Fruit fly (Drosophila melanogaster) whole organism, prepupa: ENCODE data around the gene GstZ1.
A peak's percentile ranks its signal among the peaks of the same experiment; 100 is the strongest.

Experiments
- Blimp-1 ChIP-seq: fragments of 200-800 bp; sonication (Bioruptor generic); optimal IDR thresholded peaks from 3 replicates; lab custom pipeline; 2017; ENCODE audit warnings: missing biosample characterization, missing genetic modification characterization, mild to moderate bottlenecking, moderate library complexity, missing genetic modification reagents
- CG11762 ChIP-seq: fragments of 200-800 bp; sonication (Bioruptor generic); optimal IDR thresholded peaks from 3 replicates; lab custom pipeline; 2016; ENCODE audit warnings: missing biosample characterization, missing genetic modification characterization; ENCODE audit not compliant: insufficient read depth
- CG11902 ChIP-seq: fragments of 200-800 bp; sonication (Bioruptor generic); optimal IDR thresholded peaks from 3 replicates; lab custom pipeline; 2016; ENCODE audit warnings: missing biosample characterization, missing genetic modification characterization
- CG15336 ChIP-seq: fragments of 200-800 bp; sonication (Bioruptor generic); IDR thresholded peaks from 2 replicates; pipeline ENCODE4 v1.3.6; 2022; ENCODE audit warnings: missing biosample characterization, missing genetic modification characterization
- CG1621 ChIP-seq: fragments of 200-800 bp; sonication (Bioruptor generic); optimal IDR thresholded peaks from 3 replicates; lab custom pipeline; 2018; ENCODE audit warnings: missing biosample characterization, mild to moderate bottlenecking, missing genetic modification characterization
- CG16779 ChIP-seq: fragments of 200-800 bp; sonication (Bioruptor generic); optimal IDR thresholded peaks from 3 replicates; lab custom pipeline; 2017; ENCODE audit warnings: missing biosample characterization, mild to moderate bottlenecking, missing genetic modification characterization
- CG32006 ChIP-seq: fragments of 200-800 bp; sonication (Bioruptor generic); optimal IDR thresholded peaks from 3 replicates; lab custom pipeline; 2017; ENCODE audit warnings: missing biosample characterization, mild to moderate bottlenecking, missing genetic modification characterization
- CG34406 ChIP-seq: fragments of 200-800 bp; sonication (Bioruptor generic); optimal IDR thresholded peaks from 3 replicates; lab custom pipeline; 2016; ENCODE audit warnings: missing biosample characterization, missing genetic modification characterization
- CG3919 ChIP-seq: fragments of 200-800 bp; sonication (Bioruptor generic); optimal IDR thresholded peaks from 3 replicates; lab custom pipeline; 2016; ENCODE audit warnings: missing biosample characterization, missing genetic modification characterization
- CG4318 ChIP-seq: fragments of 200-800 bp; sonication (Bioruptor generic); optimal IDR thresholded peaks from 3 replicates; lab custom pipeline; 2017; ENCODE audit warnings: missing biosample characterization, mild to moderate bottlenecking, missing genetic modification characterization
- CG6276 ChIP-seq: fragments of 200-800 bp; sonication (Bioruptor generic); optimal IDR thresholded peaks from 2 replicates; lab custom pipeline; 2017; ENCODE audit warnings: missing biosample characterization, mild to moderate bottlenecking, missing genetic modification characterization
- CG6808 ChIP-seq: fragments of 200-800 bp; sonication (Bioruptor generic); optimal IDR thresholded peaks from 3 replicates; lab custom pipeline; 2017; ENCODE audit warnings: missing biosample characterization, missing genetic modification characterization, mild to moderate bottlenecking, moderate library complexity, missing genetic modification reagents
- CG6854 ChIP-seq: fragments of 200-800 bp; sonication (Bioruptor generic); optimal IDR thresholded peaks from 2 replicates; lab custom pipeline; 2017; ENCODE audit warnings: missing biosample characterization, mild to moderate bottlenecking, missing genetic modification characterization
- CG7368 ChIP-seq: fragments of 200-800 bp; sonication (Bioruptor generic); optimal IDR thresholded peaks from 3 replicates; lab custom pipeline; 2016; ENCODE audit warnings: missing biosample characterization, missing genetic modification characterization
- CG8119 ChIP-seq: fragments of 200-800 bp; sonication (Bioruptor generic); IDR thresholded peaks from 3 replicates; pipeline ENCODE4 v1.3.6; 2022; ENCODE audit warnings: missing biosample characterization, missing genetic modification characterization
- CG8632 ChIP-seq: fragments of 200-800 bp; sonication (Bioruptor generic); optimal IDR thresholded peaks from 3 replicates; lab custom pipeline; 2016; ENCODE audit warnings: missing biosample characterization, missing genetic modification characterization
- Eip78C ChIP-seq: fragments of 200-800 bp; sonication (Bioruptor generic); peaks from one replicate; lab custom pipeline; 2016; ENCODE audit warnings: missing biosample characterization, missing genetic modification characterization
- Ets96B ChIP-seq: fragments of 200-800 bp; optimal IDR thresholded peaks from 2 replicates; lab custom pipeline; 2019; ENCODE audit warnings: missing biosample characterization, mild to moderate bottlenecking, missing genetic modification characterization, moderate library complexity
- Gug ChIP-seq: fragments of 200-800 bp; sonication (Bioruptor generic); IDR thresholded peaks from 2 replicates; pipeline ENCODE4 v1.3.6; 2022; ENCODE audit warnings: missing biosample characterization, missing genetic modification characterization
- Hr4 ChIP-seq: fragments of 200-800 bp; sonication (Bioruptor generic); optimal IDR thresholded peaks from 3 replicates; lab custom pipeline; 2016; ENCODE audit warnings: missing biosample characterization, missing genetic modification characterization
- OdsH ChIP-seq: fragments of 200-800 bp; sonication (Bioruptor generic); optimal IDR thresholded peaks from 3 replicates; lab custom pipeline; 2016; ENCODE audit warnings: missing biosample characterization, missing genetic modification characterization
- Sox102F ChIP-seq: fragments of 200-800 bp; sonication (Bioruptor generic); optimal IDR thresholded peaks from 2 replicates; lab custom pipeline; 2016; ENCODE audit warnings: missing biosample characterization, mild to moderate bottlenecking, missing genetic modification characterization
- Sox14 ChIP-seq: fragments of 200-800 bp; sonication (Bioruptor generic); optimal IDR thresholded peaks from 3 replicates; lab custom pipeline; 2016; ENCODE audit warnings: missing biosample characterization, missing genetic modification characterization
- achi ChIP-seq: fragments of 200-800 bp; sonication (Bioruptor generic); optimal IDR thresholded peaks from 3 replicates; lab custom pipeline; 2016; ENCODE audit warnings: missing biosample characterization, missing genetic modification characterization
- acj6 ChIP-seq: fragments of 200-800 bp; sonication (Bioruptor generic); optimal IDR thresholded peaks from 3 replicates; lab custom pipeline; 2016; ENCODE audit warnings: missing biosample characterization, missing genetic modification characterization
- cyc ChIP-seq: fragments of 200-800 bp; sonication (Bioruptor generic); optimal IDR thresholded peaks from 3 replicates; lab custom pipeline; 2016; ENCODE audit warnings: missing biosample characterization, missing genetic modification characterization
- dac ChIP-seq: fragments of 200-800 bp; sonication (Bioruptor generic); optimal IDR thresholded peaks from 2 replicates; lab custom pipeline; 2017; ENCODE audit warnings: missing biosample characterization, mild to moderate bottlenecking, missing genetic modification characterization
- esn ChIP-seq: fragments of 200-800 bp; sonication (Bioruptor generic); optimal IDR thresholded peaks from 2 replicates; lab custom pipeline; 2016; ENCODE audit warnings: missing biosample characterization, mild to moderate bottlenecking, missing genetic modification characterization, moderate library complexity
- fd59A ChIP-seq: fragments of 200-800 bp; sonication (Bioruptor generic); optimal IDR thresholded peaks from 2 replicates; lab custom pipeline; 2017; ENCODE audit warnings: missing biosample characterization, mild to moderate bottlenecking, missing genetic modification characterization, missing genetic modification reagents
- lz ChIP-seq: fragments of 200-800 bp; sonication (Bioruptor generic); optimal IDR thresholded peaks from 3 replicates; lab custom pipeline; 2016; ENCODE audit warnings: missing biosample characterization, missing genetic modification characterization
- pdm3 ChIP-seq: fragments of 200-800 bp; sonication (Bioruptor generic); optimal IDR thresholded peaks from 3 replicates; lab custom pipeline; 2016; ENCODE audit warnings: missing biosample characterization, missing genetic modification characterization
- salr ChIP-seq, 2 experiments: fragments of 200-800 bp; sonication (Bioruptor generic); optimal IDR thresholded peaks; 3 replicates each; lab custom pipeline; 2016 to 2018; ENCODE audit warnings: missing biosample characterization in 2 of 2, missing genetic modification characterization in 2 of 2, mild to moderate bottlenecking in 1 of 2
- spab ChIP-seq: fragments of 200-800 bp; sonication (Bioruptor generic); optimal IDR thresholded peaks from 2 replicates; lab custom pipeline; 2017; ENCODE audit warnings: missing biosample characterization, mild to moderate bottlenecking, missing genetic modification characterization, missing genetic modification reagents
- ss ChIP-seq, 2 experiments: fragments of 200-800 bp; sonication (Bioruptor generic); optimal IDR thresholded peaks; 2 replicates in 1 of 2; 3 replicates in 1 of 2; lab custom pipeline; 2017 to 2018; ENCODE audit warnings: mild to moderate bottlenecking in 2 of 2, missing biosample characterization in 2 of 2, missing genetic modification characterization in 2 of 2, moderate library complexity in 1 of 2
- svp ChIP-seq: fragments of 200-800 bp; sonication (Bioruptor generic); peaks from one replicate; lab custom pipeline; 2016; ENCODE audit warnings: missing biosample characterization, missing genetic modification characterization
- topi ChIP-seq: fragments of 200-800 bp; sonication (Bioruptor generic); optimal IDR thresholded peaks from 3 replicates; lab custom pipeline; 2016; ENCODE audit warnings: missing biosample characterization, missing genetic modification characterization
- vri ChIP-seq: fragments of 200-800 bp; sonication (Bioruptor generic); optimal IDR thresholded peaks from 3 replicates; lab custom pipeline; 2016; ENCODE audit warnings: missing biosample characterization, mild to moderate bottlenecking, missing genetic modification characterization

Gene GstZ1

dm6 chr3R:9459385-9460285 is 3.3 kb upstream of the GstZ1 start (continued):
- TF ChIP-seq CG11762, result no peak
- peak; percentile 37 for TF ChIP-seq acj6 (GFP tag; lab: Kevin White, UChicago)
- peak; percentile 60 for TF ChIP-seq Hr4 (GFP tag; lab: Kevin White, UChicago)
- peak; percentile 22 for TF ChIP-seq CG8632 (GFP tag; lab: Kevin White, UChicago)
- peak; percentile 42; the same call in 1 of the 3 replicates for TF ChIP-seq CG8119 (GFP tag; lab: Robert Waterston, UW)
- TF ChIP-seq Ets96B (tag; lab: Kevin White, UChicago), result peak; percentile 59
- TF ChIP-seq vri (GFP tag; lab: Kevin White, UChicago), result peak; percentile 24
- TF ChIP-seq CG6808 (GFP tag; lab: Kevin White, UChicago), result peak; percentile 63
- peak; percentile 55 for TF ChIP-seq achi (GFP tag; lab: Kevin White, UChicago)
- peak; percentile 43 for TF ChIP-seq Sox14
- TF ChIP-seq CG15336 (GFP tag; lab: Robert Waterston, UW), result no peak
- TF ChIP-seq CG7368 (GFP tag; lab: Kevin White, UChicago), result peak; percentile 7
- peak in 1 of 2 experiments; percentile 26 for TF ChIP-seq ss (GFP tag; optimal IDR thresholded peaks at IDR 0.05; lab: Kevin White, UChicago)
- no peak for TF ChIP-seq CG11902 (GFP tag; lab: Kevin White, UChicago)
- TF ChIP-seq fd59A, result peak; percentile 36
- no peak for TF ChIP-seq svp (GFP tag; lab: Kevin White, UChicago)
- peak; percentile 52 for TF ChIP-seq pdm3
- peak; percentile 82 for TF ChIP-seq Eip78C (GFP tag; lab: Kevin White, UChicago)
- no peak for TF ChIP-seq CG6854 (GFP tag; lab: Kevin White, UChicago)
- TF ChIP-seq Gug (GFP tag; lab: Robert Waterston, UW), result no peak
- no peak for TF ChIP-seq salr (GFP tag; optimal IDR thresholded peaks at IDR 0.05; lab: Kevin White, UChicago)
- TF ChIP-seq CG4318, result peak; percentile 13
- no peak for TF ChIP-seq CG32006 (GFP tag; lab: Kevin White, UChicago)
- TF ChIP-seq, all 60 proteins: peak for 38

- no peak for TF ChIP-seq esn (GFP tag; lab: Kevin White, UChicago)
- TF ChIP-seq cyc, result no peak
Measured at dm6 chr3R:9454980-9455379, 1.4 kb downstream of the GstZ1 start.

DNA sequence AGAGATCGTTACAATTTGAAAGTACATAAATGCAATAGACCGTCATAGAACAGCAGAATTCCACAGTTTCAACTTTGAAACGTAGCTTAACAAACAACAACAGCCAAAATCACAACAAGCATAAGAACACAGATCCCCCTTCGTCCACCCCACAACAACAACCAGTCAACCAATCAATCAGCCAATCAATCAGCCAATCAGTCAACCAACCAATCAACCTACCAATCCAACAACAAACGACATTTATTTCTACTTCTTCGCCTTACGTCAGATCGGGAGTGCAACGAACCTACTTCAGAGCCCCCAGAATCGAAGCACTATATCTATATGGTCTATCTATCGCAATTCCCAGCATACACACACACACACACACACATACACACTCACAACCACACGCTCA is 5.7 kb downstream of the GstZ1 start:
- no peak for TF ChIP-seq dac
- no peak for TF ChIP-seq CG1621 (tag; lab: Kevin White, UChicago)
- no peak for TF ChIP-seq CG6854 (GFP tag; lab: Kevin White, UChicago)
- TF ChIP-seq Sox102F (GFP tag; lab: Kevin White, UChicago), result no peak
- no peak for TF ChIP-seq Eip78C (GFP tag; lab: Kevin White, UChicago)
- TF ChIP-seq Gug (GFP tag; lab: Robert Waterston, UW), result no peak
- TF ChIP-seq lz, result no peak
- no peak for TF ChIP-seq CG3919 (GFP tag; lab: Kevin White, UChicago)
- no peak for TF ChIP-seq CG34406 (GFP tag; lab: Kevin White, UChicago)
- TF ChIP-seq OdsH (GFP tag; lab: Kevin White, UChicago), result no peak
- TF ChIP-seq CG6276 (GFP tag; lab: Kevin White, UChicago), result no peak
- no peak for TF ChIP-seq Ets96B (tag; lab: Kevin White, UChicago)
- no peak for TF ChIP-seq achi (GFP tag; lab: Kevin White, UChicago)
- no peak for TF ChIP-seq CG16779 (tag; lab: Kevin White, UChicago)
- TF ChIP-seq topi, result no peak
- TF ChIP-seq Blimp-1, result no peak
- TF ChIP-seq spab (GFP tag; lab: Kevin White, UChicago), result no peak
- no peak for TF ChIP-seq CG7368 (GFP tag; lab: Kevin White, UChicago)
